Fruit fly (Drosophila melanogaster): ENCODE measurements around the gene Cdep.

DNA sequence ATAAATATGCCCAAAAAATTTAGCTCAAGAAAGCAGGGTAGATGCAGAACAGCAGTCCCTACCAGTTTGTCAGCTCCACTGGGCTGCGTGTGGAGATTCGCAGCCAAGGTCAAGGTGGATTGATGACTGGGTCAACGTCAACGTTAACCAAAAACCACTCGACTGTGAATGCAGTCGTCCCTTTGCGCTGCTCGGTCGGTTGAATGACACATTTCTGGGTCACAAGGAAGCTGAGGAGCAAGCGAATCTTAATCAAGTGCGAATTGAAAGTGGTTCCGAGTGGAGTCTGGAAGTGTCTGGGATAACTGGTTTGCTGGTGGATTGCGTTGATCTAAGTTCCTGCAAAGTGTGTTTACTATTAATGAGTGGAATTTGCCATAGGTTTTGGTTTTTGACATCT, 53.0 kb downstream of the Cdep start:
- TF ChIP-seq EcR (GFP tag; optimal IDR thresholded peaks at IDR 0.05) = no peak
- no peak for TF ChIP-seq pan (optimal IDR thresholded peaks at IDR 0.05)
- no peak for TF ChIP-seq CG8478 (optimal IDR thresholded peaks at IDR 0.05)
- TF ChIP-seq usp (GFP tag; optimal IDR thresholded peaks at IDR 0.05) = no peak
